Fruit fly (Drosophila melanogaster): ENCODE data around the gene CG12725.

Gene CG12725

DNA sequence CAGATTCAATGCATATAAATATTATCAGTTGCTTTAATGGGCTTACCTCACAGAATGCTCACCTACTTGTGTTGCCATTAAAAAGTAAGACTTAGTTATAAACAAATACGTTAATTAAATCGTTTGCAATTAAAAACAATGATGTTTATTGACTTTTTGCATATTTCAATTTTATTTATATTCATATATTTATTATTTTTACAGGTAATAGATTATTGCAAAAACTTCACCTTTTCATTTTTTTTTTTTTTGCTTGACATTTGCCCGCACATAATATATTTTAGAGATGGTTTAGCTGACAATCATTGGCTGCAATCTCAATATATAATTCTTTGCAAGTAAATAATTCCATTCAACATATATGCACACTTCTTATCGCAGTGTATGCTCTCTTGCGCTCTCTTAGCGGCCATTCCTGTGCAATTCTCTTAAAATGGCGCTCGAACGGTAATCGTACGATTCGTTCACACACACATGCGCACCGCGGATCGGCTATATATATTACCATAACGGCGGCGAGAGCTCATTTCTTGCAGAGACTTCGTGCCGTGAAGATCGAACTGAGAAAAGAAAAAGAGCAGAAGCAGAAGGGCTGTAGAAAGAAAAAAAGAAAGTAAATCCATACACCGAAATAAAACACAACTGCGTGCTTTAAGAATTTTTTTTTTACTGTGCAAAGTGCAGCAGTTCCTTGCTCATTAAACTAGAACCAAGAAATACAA is 6.1 kb downstream of the CG12725 start, which contains the start of gene Bcat (continued):
- peak; percentile 64 for TF ChIP-seq Fer1 (GFP tag; optimal IDR thresholded peaks at IDR 0.05)
- TF ChIP-seq Hey (tag; optimal IDR thresholded peaks at IDR 0.05) = no peak
- TF ChIP-seq trem (tag; optimal IDR thresholded peaks at IDR 0.05) = peak; percentile 7
- TF ChIP-seq NC2β (GFP tag; optimal IDR thresholded peaks at IDR 0.05) = no peak
- peak in 1 of 2 experiments; percentile 20 for TF ChIP-seq Hr78 (GFP tag; optimal IDR thresholded peaks at IDR 0.05)
- TF ChIP-seq wor (GFP tag; IDR thresholded peaks at IDR 0.05) = no peak
- TF ChIP-seq yki (optimal IDR thresholded peaks at IDR 0.05) = no peak
- no peak for TF ChIP-seq CG12236 (GFP tag; optimal IDR thresholded peaks at IDR 0.05)
- TF ChIP-seq dmrt11E (tag; optimal IDR thresholded peaks at IDR 0.05) = no peak
- TF ChIP-seq CG8944 (GFP tag; optimal IDR thresholded peaks at IDR 0.05) = peak; percentile 30
- TF ChIP-seq Neu2 (GFP tag; optimal IDR thresholded peaks at IDR 0.05; ENCODE audit: borderline replicate concordance) = no peak
- TF ChIP-seq repo (GFP tag; optimal IDR thresholded peaks at IDR 0.05) = no peak
- TF ChIP-seq pros (GFP tag; optimal IDR thresholded peaks at IDR 0.05) = no peak
- peak; percentile 76 for TF ChIP-seq ind (GFP tag; optimal IDR thresholded peaks at IDR 0.05)
- no peak for TF ChIP-seq CG6272 (GFP tag; IDR thresholded peaks at IDR 0.05)
- no peak; the same call in 2 of the 3 replicates for TF ChIP-seq ase (GFP tag; IDR thresholded peaks at IDR 0.05)
- peak; percentile 4 for TF ChIP-seq CG10462 (GFP tag; optimal IDR thresholded peaks at IDR 0.05)
- no peak for TF ChIP-seq Sry-δ (GFP tag; optimal IDR thresholded peaks at IDR 0.05)
- TF ChIP-seq CG6813 (GFP tag; optimal IDR thresholded peaks at IDR 0.05) = peak; percentile 64
- peak; percentile 73 for TF ChIP-seq CG12391 (tag; optimal IDR thresholded peaks at IDR 0.05)
- peak; percentile 73; the same call in 1 of the 2 replicates for TF ChIP-seq CG32532 (GFP tag; IDR thresholded peaks at IDR 0.05)
- peak; percentile 44 for TF ChIP-seq tap (tag; optimal IDR thresholded peaks at IDR 0.05)
- peak; percentile 87 for TF ChIP-seq Med (GFP tag)
- no peak for TF ChIP-seq sc (optimal IDR thresholded peaks at IDR 0.05)
- peak; percentile 2 for TF ChIP-seq sc (GFP tag; optimal IDR thresholded peaks at IDR 0.05)
- no peak for TF ChIP-seq CG15696 (tag; optimal IDR thresholded peaks at IDR 0.05)
- peak; percentile 18 for TF ChIP-seq CG33557 (GFP tag; optimal IDR thresholded peaks at IDR 0.05)
- TF ChIP-seq CG6791 (GFP tag; IDR thresholded peaks at IDR 0.05; ENCODE audit: partially characterized antibody) = no peak
- no peak for TF ChIP-seq ro (GFP tag; IDR thresholded peaks at IDR 0.05)
- TF ChIP-seq danr (GFP tag; IDR thresholded peaks at IDR 0.05) = peak; percentile 38; the same call in 1 of the 2 replicates
- TF ChIP-seq Dad (GFP tag; optimal IDR thresholded peaks at IDR 0.05) = no peak
- peak; percentile 64 for TF ChIP-seq Ptx1 (GFP tag; IDR thresholded peaks at IDR 0.05)
- peak; percentile 11 for TF ChIP-seq run (tag; optimal IDR thresholded peaks at IDR 0.05)
- peak; percentile 32 for TF ChIP-seq Fer3 (tag; optimal IDR thresholded peaks at IDR 0.05)
- no peak for TF ChIP-seq HLH4C (GFP tag; IDR thresholded peaks at IDR 0.05; ENCODE audit: partially characterized antibody)
- peak; percentile 54 for TF ChIP-seq cato (GFP tag; optimal IDR thresholded peaks at IDR 0.05; ENCODE audit: borderline replicate concordance)
- peak; percentile 40 for TF ChIP-seq CG8388 (GFP tag; optimal IDR thresholded peaks at IDR 0.05)
- no peak for TF ChIP-seq Drgx (GFP tag; IDR thresholded peaks at IDR 0.05)
- no peak for TF ChIP-seq ems (GFP tag; optimal IDR thresholded peaks at IDR 0.05)
- no peak for TF ChIP-seq stwl (tag; optimal IDR thresholded peaks at IDR 0.05)
- TF ChIP-seq seq (GFP tag; IDR thresholded peaks at IDR 0.05) = no peak; the same call in 1 of the 2 replicates
- TF ChIP-seq Nf-YB (GFP tag; optimal IDR thresholded peaks at IDR 0.05) = peak; percentile 48
- peak; percentile 52 for TF ChIP-seq tin (GFP tag; optimal IDR thresholded peaks at IDR 0.05)
- peak in 1 of 2 experiments; percentile 45 for TF ChIP-seq Eip74EF (GFP tag; optimal IDR thresholded peaks at IDR 0.05)
- peak; percentile 88 for TF ChIP-seq CG12659 (GFP tag; optimal IDR thresholded peaks at IDR 0.05)
- TF ChIP-seq CG17568 (GFP tag; optimal IDR thresholded peaks at IDR 0.05) = no peak
- TF ChIP-seq Mrtf (GFP tag; IDR thresholded peaks at IDR 0.05) = no peak
- TF ChIP-seq NFAT (GFP tag; IDR thresholded peaks at IDR 0.05) = no peak; the same call in 1 of the 2 replicates
- no peak for TF ChIP-seq CG12744 (GFP tag; optimal IDR thresholded peaks at IDR 0.05)
